Worm (Caenorhabditis elegans): ENCODE data around the gene F23D12.10.

F23D12.10 gene

DNA sequence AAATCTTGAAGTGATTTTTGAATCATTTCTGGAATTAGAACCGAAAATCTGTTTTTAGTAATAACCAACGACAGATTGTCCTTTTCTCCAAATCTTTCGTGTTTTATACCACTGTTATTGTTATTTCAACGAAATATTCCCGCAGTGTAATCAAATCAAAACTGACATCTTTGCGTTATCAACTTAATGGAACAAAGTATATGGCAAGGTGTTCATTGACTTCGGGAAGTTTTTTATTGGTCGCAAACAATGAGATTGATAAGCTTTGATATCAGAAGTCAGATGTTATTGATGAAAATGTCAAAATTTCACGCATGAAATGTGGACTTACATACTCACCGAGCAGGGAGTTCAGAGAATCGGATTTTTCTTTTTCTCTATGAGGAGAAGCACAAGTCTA lies 9.1 kb upstream of the F23D12.10 start, which contains the start of gene F23D12.11:
F23D12.11 (minus strand) TSS at position 79 of the 400 bp plus-strand sequence.
- TF ChIP-seq ceh-24 (tag; optimal IDR thresholded peaks at IDR 0.05) (no peak), ceh-9 (tag; optimal IDR thresholded peaks at IDR 0.05) (no peak), rnt-1 (tag; optimal IDR thresholded peaks at IDR 0.05) (no peak), sox-4 (tag; optimal IDR thresholded peaks at IDR 0.05) (no peak), C38D4.7 (GFP tag; optimal IDR thresholded peaks at IDR 0.05) (no peak), ref-2 (tag; optimal IDR thresholded peaks at IDR 0.05) (no peak), ztf-16 (tag; optimal IDR thresholded peaks at IDR 0.05) (no peak), elt-4 (tag; optimal IDR thresholded peaks at IDR 0.05) (no peak), eyg-1 (tag; optimal IDR thresholded peaks at IDR 0.05) (no peak), mec-3 (tag; optimal IDR thresholded peaks at IDR 0.05; ENCODE audit: borderline replicate concordance) (no peak), nhr-11 (tag; optimal IDR thresholded peaks at IDR 0.05) (no peak)

DNA sequence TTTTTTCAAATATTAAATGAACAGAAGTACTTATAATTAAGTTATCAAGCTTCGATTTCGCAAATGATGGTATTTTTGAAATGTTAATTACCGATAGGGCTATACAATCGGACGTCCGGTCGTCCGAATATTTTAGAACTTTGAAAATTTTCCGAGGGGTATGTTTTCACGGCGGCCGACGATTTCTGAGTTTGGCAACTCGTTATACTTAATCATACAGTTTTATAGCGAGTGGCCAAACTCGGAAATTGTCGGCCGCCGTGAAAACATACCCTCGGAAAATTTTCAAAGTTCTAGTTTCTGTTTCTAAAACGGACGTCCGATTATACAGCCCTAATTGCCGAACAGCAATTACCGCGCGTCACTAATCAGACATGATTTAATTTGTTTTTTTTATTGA lies 8.6 kb upstream of the F23D12.10 start:
- TF ChIP-seq ceh-18 (tag; optimal IDR thresholded peaks at IDR 0.05): no peak
- TF ChIP-seq sox-2 (GFP tag; IDR thresholded peaks at IDR 0.05): no peak
- TF ChIP-seq npax-4 (tag; optimal IDR thresholded peaks at IDR 0.05): no peak
- TF ChIP-seq ama-1 (optimal IDR thresholded peaks at IDR 0.05): no peak

DNA sequence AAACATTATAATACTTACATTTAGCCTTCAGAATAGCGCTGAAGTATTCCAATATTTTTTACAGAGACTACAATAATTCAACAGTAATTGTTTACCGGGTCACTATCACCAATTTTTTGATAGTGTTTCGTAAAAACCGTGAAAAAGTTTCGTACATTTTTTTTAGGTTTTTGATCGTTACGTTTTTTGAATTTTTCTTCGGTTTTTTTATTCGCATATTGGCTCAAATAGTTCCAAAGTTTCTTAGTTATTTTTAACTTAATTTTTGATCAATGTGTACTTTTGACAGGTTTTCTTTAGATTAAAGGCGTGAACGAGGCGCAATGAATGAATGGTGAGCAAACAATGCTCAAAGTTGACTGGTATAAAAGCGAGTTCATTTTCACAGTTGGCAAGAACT lies 7.6 kb upstream of the F23D12.10 start, which contains the start of gene fipr-3:
fipr-3 (plus strand) TSS at position 301 of the 400 bp plus-strand sequence.
- no peak for TF ChIP-seq dve-1 (tag; optimal IDR thresholded peaks at IDR 0.05)
- no peak for TF ChIP-seq hlh-6 (tag; optimal IDR thresholded peaks at IDR 0.05)
- TF ChIP-seq K09A11.1 (tag; optimal IDR thresholded peaks at IDR 0.05; ENCODE audit: insufficient read depth): no peak
- TF ChIP-seq ceh-2 (tag; optimal IDR thresholded peaks at IDR 0.05): no peak
- TF ChIP-seq pax-1 (tag; optimal IDR thresholded peaks at IDR 0.05): no peak
- TF ChIP-seq ztf-16 (tag; optimal IDR thresholded peaks at IDR 0.05): no peak

DNA sequence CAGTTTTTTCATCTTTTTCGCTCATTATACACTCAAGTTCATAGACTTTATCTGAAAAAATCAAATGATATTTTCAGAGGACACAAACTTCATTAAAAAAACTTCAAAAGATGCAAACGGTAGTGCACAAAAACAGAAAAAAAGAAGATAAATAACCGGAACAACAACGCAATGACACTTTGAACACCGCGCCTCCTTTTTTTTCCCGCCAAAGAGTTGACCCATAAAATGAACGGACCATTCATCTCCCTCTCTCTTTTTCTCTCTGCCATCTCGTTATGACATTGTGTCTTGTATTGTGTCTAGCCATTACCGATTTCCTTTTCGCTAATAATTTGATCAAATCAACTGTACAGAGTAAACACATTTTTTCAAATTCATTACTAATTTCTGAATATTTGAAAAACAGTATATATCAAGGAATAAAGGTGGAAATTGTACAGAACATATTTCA lies 6.0 kb upstream of the F23D12.10 start, which contains the start of gene F23D12.2:
F23D12.2 (minus strand) TSS at position 51 of the 454 bp plus-strand sequence.
- TF ChIP-seq unc-42 (tag; optimal IDR thresholded peaks at IDR 0.05): no peak
- TF ChIP-seq elt-2 (tag; optimal IDR thresholded peaks at IDR 0.05): no peak
- no peak for TF ChIP-seq dve-1 (tag; optimal IDR thresholded peaks at IDR 0.05)
- TF ChIP-seq pax-1 (tag; optimal IDR thresholded peaks at IDR 0.05): no peak
- no peak for TF ChIP-seq hlh-15 (tag; optimal IDR thresholded peaks at IDR 0.05)
- no peak for TF ChIP-seq nhr-11 (tag; optimal IDR thresholded peaks at IDR 0.05)
- no peak for TF ChIP-seq lim-6 (tag; optimal IDR thresholded peaks at IDR 0.05)
- TF ChIP-seq pag-3 (tag; optimal IDR thresholded peaks at IDR 0.05; ENCODE audit: borderline replicate concordance): no peak
- no peak for TF ChIP-seq ceh-48 (tag; optimal IDR thresholded peaks at IDR 0.05)
- no peak for TF ChIP-seq ceh-6 (GFP tag; optimal IDR thresholded peaks at IDR 0.05)
- TF ChIP-seq nfya-1 (tag; optimal IDR thresholded peaks at IDR 0.05): no peak
- no peak for TF ChIP-seq zip-5 (tag; optimal IDR thresholded peaks at IDR 0.05)
- no peak for TF ChIP-seq sdc-2 (tag; optimal IDR thresholded peaks at IDR 0.05)
- TF ChIP-seq C08G9.2 (tag; optimal IDR thresholded peaks at IDR 0.05): no peak
- no peak for TF ChIP-seq pha-4 (tag; optimal IDR thresholded peaks at IDR 0.05)
- no peak for TF ChIP-seq madf-2 (tag; optimal IDR thresholded peaks at IDR 0.05)

DNA sequence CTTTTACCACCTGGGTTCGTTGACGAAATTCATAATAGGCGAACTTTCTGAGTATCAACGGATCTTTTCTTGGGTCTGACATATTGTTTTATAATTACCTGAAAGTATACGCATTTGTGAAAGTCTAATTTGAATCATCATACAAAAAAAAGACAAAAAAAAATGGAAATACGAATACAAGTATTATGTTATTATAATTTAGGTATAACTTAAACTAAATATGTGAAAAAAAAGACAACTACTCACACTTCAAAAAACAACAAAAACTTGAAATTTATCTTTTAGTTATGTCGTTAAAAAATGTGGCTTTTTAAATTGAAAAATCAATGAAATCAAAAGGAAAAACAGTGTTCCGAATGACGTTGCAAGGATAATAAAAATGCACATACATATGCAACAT lies 2.8 kb downstream of the F23D12.10 start, which contains the start of gene fbxa-179:
fbxa-179 (minus strand) TSS at position 101 of the 400 bp plus-strand sequence.
- TF ChIP-seq hlh-13 (GFP tag; optimal IDR thresholded peaks at IDR 0.05) (no peak), K09A11.1 (tag; optimal IDR thresholded peaks at IDR 0.05; ENCODE audit: insufficient read depth) (no peak), ceh-30 (tag; optimal IDR thresholded peaks at IDR 0.05) (no peak), ahr-1 (tag; optimal IDR thresholded peaks at IDR 0.05) (no peak), ceh-24 (tag; optimal IDR thresholded peaks at IDR 0.05) (no peak), pha-2 (tag; optimal IDR thresholded peaks at IDR 0.05) (no peak), gmeb-2 (tag; optimal IDR thresholded peaks at IDR 0.05) (no peak), che-1 (tag; optimal IDR thresholded peaks at IDR 0.05) (no peak), ceh-18 (tag; optimal IDR thresholded peaks at IDR 0.05) (no peak), C38D4.7 (GFP tag; optimal IDR thresholded peaks at IDR 0.05) (no peak), T23F11.4 (GFP tag; optimal IDR thresholded peaks at IDR 0.05) (no peak)

All from whole organism, late embryonic.